Worm (Caenorhabditis elegans): Measurements from ENCODE around the gene lip-1.
A peak's percentile ranks its signal among the peaks of the same experiment; 100 is the strongest.

The lip-1 gene

ce11 chrIV:6880415-6880814 is 37.7 kb downstream of the lip-1 start (continued):
- no peak for TF ChIP-seq lin-35 (GFP tag; optimal IDR thresholded peaks at IDR 0.05)
- TF ChIP-seq unc-130 (GFP tag; optimal IDR thresholded peaks at IDR 0.05): no peak
- no peak for TF ChIP-seq zim-3 (tag; optimal IDR thresholded peaks at IDR 0.05)
- no peak for TF ChIP-seq hlh-26 (GFP tag; conservative IDR thresholded peaks at IDR 0.05)
- TF ChIP-seq hrde-1 (tag; optimal IDR thresholded peaks at IDR 0.05; ENCODE audit: borderline replicate concordance): no peak
- peak; percentile 16 for TF ChIP-seq unc-62 (GFP tag; optimal IDR thresholded peaks at IDR 0.05)
- TF ChIP-seq ceh-40 (GFP tag; IDR thresholded peaks at IDR 0.05): no peak

ce11 chrIV:6881183-6881582 is 38.4 kb downstream of the lip-1 start:
- TF ChIP-seq F33H1.4 (GFP tag; IDR thresholded peaks at IDR 0.05): no peak
- TF ChIP-seq C06A6.2 (GFP tag; conservative IDR thresholded peaks at IDR 0.05): 0 out of 2 replicates have a peak, but pooled peaks have one; percentile 21
- TF ChIP-seq dpl-1 (GFP tag; optimal IDR thresholded peaks at IDR 0.05): no peak
- no peak for TF ChIP-seq hlh-12 (tag; optimal IDR thresholded peaks at IDR 0.05)
- TF ChIP-seq lin-40 (tag; optimal IDR thresholded peaks at IDR 0.05): peak; percentile 23
- no peak for TF ChIP-seq egrh-3 (GFP tag; IDR thresholded peaks at IDR 0.05)
- TF ChIP-seq ceh-100 (GFP tag; IDR thresholded peaks at IDR 0.05): no peak
- peak; percentile 18 for TF ChIP-seq somi-1 (GFP tag; optimal IDR thresholded peaks at IDR 0.05)
- TF ChIP-seq K11D2.4 (GFP tag; IDR thresholded peaks at IDR 0.05): peak; percentile 60; the same call in 1 of the 2 replicates
- TF ChIP-seq ceh-27 (GFP tag; optimal IDR thresholded peaks at IDR 0.05): peak; percentile 36
- TF ChIP-seq K12H6.12 (tag; optimal IDR thresholded peaks at IDR 0.05): peak; percentile 55
- no peak for TF ChIP-seq cebp-1 (GFP tag; IDR thresholded peaks at IDR 0.05)
- peak; percentile 55 for TF ChIP-seq cebp-1 (tag; optimal IDR thresholded peaks at IDR 0.05)
- TF ChIP-seq attf-3 (GFP tag; conservative IDR thresholded peaks at IDR 0.05): no peak
- TF ChIP-seq snpc-1.3 (tag; optimal IDR thresholded peaks at IDR 0.05; ENCODE audit: insufficient read depth): no peak
- peak; percentile 50; the same call in 1 of the 2 replicates for TF ChIP-seq zfh-2 (GFP tag; conservative IDR thresholded peaks at IDR 0.05)
- peak; percentile 28 for TF ChIP-seq attf-5 (GFP tag; optimal IDR thresholded peaks at IDR 0.05)
- TF ChIP-seq hmg-1.2 (GFP tag; IDR thresholded peaks at IDR 0.05): peak; percentile 22; the same call in 1 of the 2 replicates

- TF ChIP-seq madf-8 (GFP tag; conservative IDR thresholded peaks at IDR 0.05) (no peak), sea-2 (GFP tag; IDR thresholded peaks at IDR 0.05) (no peak), somi-1 (GFP tag; optimal IDR thresholded peaks at IDR 0.05) (no peak), B0336.3 (GFP tag; IDR thresholded peaks at IDR 0.05) (no peak), Y67H2A.10 (GFP tag; conservative IDR thresholded peaks at IDR 0.05) (no peak), pha-4 (tag; optimal IDR thresholded peaks at IDR 0.05) (no peak), mcd-1 (GFP tag; IDR thresholded peaks at IDR 0.05) (no peak), B0035.1 (tag; optimal IDR thresholded peaks at IDR 0.05) (no peak), sdz-38 (tag; optimal IDR thresholded peaks at IDR 0.05) (no peak), rcor-1 (GFP tag; IDR thresholded peaks at IDR 0.05) (no peak)
Observed at ce11 chrIV:6883342-6883741, 40.6 kb downstream of the lip-1 start, which contains the start of gene tre-2. Gene tre-2, minus strand, starts transcription at chrIV:6883442.

ce11 chrIV:6887601-6888099 is 44.9 kb downstream of the lip-1 start, which contains the start of the genes T05A12.3 and T05A12.4:
Gene T05A12.3, minus strand, starts transcription at chrIV:6887651.
Gene T05A12.4, plus strand, starts transcription at chrIV:6887948.
- TF ChIP-seq snpc-3.4 (tag; optimal IDR thresholded peaks at IDR 0.05) (no peak), F33H1.4 (GFP tag; IDR thresholded peaks at IDR 0.05) (peak; percentile 63), hlh-12 (tag; optimal IDR thresholded peaks at IDR 0.05) (no peak), mxl-1 (tag; optimal IDR thresholded peaks at IDR 0.05) (no peak), C17E4.6 (GFP tag; IDR thresholded peaks at IDR 0.05) (peak; percentile 65; the same call in 1 of the 2 replicates), attf-3 (GFP tag; conservative IDR thresholded peaks at IDR 0.05) (peak; percentile 49; the same call in 1 of the 2 replicates), lin-35 (GFP tag; optimal IDR thresholded peaks at IDR 0.05) (no peak), let-526 (GFP tag; IDR thresholded peaks at IDR 0.05) (0 out of 2 replicates have a peak, but pooled peaks have one; percentile 15), hrde-1 (tag; optimal IDR thresholded peaks at IDR 0.05; ENCODE audit: borderline replicate concordance) (no peak), nhr-90 (tag; optimal IDR thresholded peaks at IDR 0.05) (no peak), madf-3 (GFP tag; IDR thresholded peaks at IDR 0.05) (peak; percentile 79), akir-1 (GFP tag; optimal IDR thresholded peaks at IDR 0.05) (no peak), pbrm-1 (GFP tag; IDR thresholded peaks at IDR 0.05) (peak; percentile 85), mcd-1 (GFP tag; IDR thresholded peaks at IDR 0.05) (no peak), ekl-4 (GFP tag; IDR thresholded peaks at IDR 0.05) (no peak), snpc-1.1 (tag; optimal IDR thresholded peaks at IDR 0.05; ENCODE audit: insufficient read depth) (peak; percentile 35), C06A6.2 (GFP tag; conservative IDR thresholded peaks at IDR 0.05) (no peak)

Data from whole organism, young adult.